Fruit fly (Drosophila melanogaster) whole organism, embryonic: Measurements from ENCODE around the gene Rab18.

Experiments
- Adf1 ChIP-seq: fragments of 200-800 bp; sonication (Bioruptor generic); IDR thresholded peaks from 2 replicates; pipeline ENCODE4 v1.3.6; 2022; ENCODE audit warnings: missing biosample characterization, missing genetic modification characterization
- Aef1 ChIP-seq: fragments of 200-800 bp; sonication (Bioruptor generic); IDR thresholded peaks from 3 replicates; pipeline ENCODE4 v1.3.6; 2022; ENCODE audit warnings: missing biosample characterization, missing genetic modification characterization
- BEAF-32 ChIP-seq: fragments of 200-800 bp; sonication (Bioruptor generic); optimal IDR thresholded peaks from 3 replicates; lab custom pipeline; 2017; ENCODE audit warnings: missing biosample characterization, missing genetic modification characterization, mild to moderate bottlenecking, moderate library complexity, missing genetic modification reagents
- CG10366 ChIP-seq: fragments of 200-800 bp; sonication (Bioruptor generic); IDR thresholded peaks from 2 replicates; pipeline ENCODE4 v1.3.6; 2022; ENCODE audit warnings: missing biosample characterization, missing genetic modification characterization
- CG11723 ChIP-seq: fragments of 200-800 bp; sonication (Bioruptor generic); optimal IDR thresholded peaks from 2 replicates; lab custom pipeline; 2017; ENCODE audit warnings: missing biosample characterization, mild to moderate bottlenecking, missing genetic modification characterization
- CG12236 ChIP-seq: fragments of 200-800 bp; sonication (Bioruptor generic); optimal IDR thresholded peaks from 2 replicates; lab custom pipeline; 2016; ENCODE audit warnings: missing biosample characterization, missing genetic modification characterization
- CG12391 ChIP-seq: fragments of 200-800 bp; sonication (Bioruptor generic); optimal IDR thresholded peaks from 3 replicates; lab custom pipeline; 2018; ENCODE audit warnings: missing biosample characterization, mild to moderate bottlenecking, missing genetic modification characterization, moderate library complexity
- CG12769 ChIP-seq: fragments of 200-800 bp; sonication (Bioruptor generic); optimal IDR thresholded peaks from 2 replicates; lab custom pipeline; 2019; ENCODE audit warnings: missing biosample characterization, mild to moderate bottlenecking, missing genetic modification characterization, moderate library complexity
- CG1832 ChIP-seq: fragments of 200-800 bp; sonication (Bioruptor generic); optimal IDR thresholded peaks from 2 replicates; lab custom pipeline; 2017; ENCODE audit warnings: missing biosample characterization, mild to moderate bottlenecking, missing genetic modification characterization, inconsistent platforms
- CG2116 ChIP-seq: fragments of 200-800 bp; sonication (Bioruptor generic); optimal IDR thresholded peaks from 3 replicates; lab custom pipeline; 2018; ENCODE audit warnings: missing biosample characterization, mild to moderate bottlenecking, missing genetic modification characterization
- CG2202 ChIP-seq: fragments of 200-800 bp; sonication (Bioruptor generic); optimal IDR thresholded peaks from 2 replicates; lab custom pipeline; 2018; ENCODE audit warnings: missing biosample characterization, mild to moderate bottlenecking, missing genetic modification characterization
- CG33213 ChIP-seq: fragments of 200-800 bp; sonication (Bioruptor generic); optimal IDR thresholded peaks from 3 replicates; lab custom pipeline; 2016; ENCODE audit warnings: missing biosample characterization, missing genetic modification characterization
- CG4617 ChIP-seq: fragments of 200-800 bp; sonication (Bioruptor generic); optimal IDR thresholded peaks from 3 replicates; lab custom pipeline; 2016; ENCODE audit warnings: missing biosample characterization, missing genetic modification characterization, borderline replicate concordance
- CG5245 ChIP-seq: fragments of 200-800 bp; sonication (Bioruptor generic); optimal IDR thresholded peaks from 3 replicates; lab custom pipeline; 2016; ENCODE audit warnings: missing biosample characterization, missing genetic modification characterization
- CG6654 ChIP-seq: fragments of 200-800 bp; sonication (Bioruptor generic); optimal IDR thresholded peaks from 2 replicates; lab custom pipeline; 2017; ENCODE audit warnings: missing biosample characterization, mild to moderate bottlenecking, missing genetic modification characterization
- CG6683 ChIP-seq: fragments of 200-800 bp; sonication (Bioruptor generic); optimal IDR thresholded peaks from 2 replicates; lab custom pipeline; 2017; ENCODE audit warnings: missing biosample characterization, mild to moderate bottlenecking, missing genetic modification characterization, missing genetic modification reagents
- CG7556 ChIP-seq: fragments of 200-800 bp; sonication (Bioruptor generic); optimal IDR thresholded peaks from 2 replicates; lab custom pipeline; 2017; ENCODE audit warnings: missing biosample characterization, mild to moderate bottlenecking, missing genetic modification characterization
- CG7786 ChIP-seq: fragments of 200-800 bp; sonication (Bioruptor generic); optimal IDR thresholded peaks from 2 replicates; lab custom pipeline; 2016; ENCODE audit warnings: missing biosample characterization, missing genetic modification characterization
- CG8290 ChIP-seq, 3 experiments: fragments of 200-800 bp; sonication (Bioruptor generic); optimal IDR thresholded peaks; 2 replicates each; lab custom pipeline; 2016 to 2019; ENCODE audit warnings: missing biosample characterization in 3 of 3, missing genetic modification characterization in 3 of 3, mild to moderate bottlenecking in 2 of 3, moderate library complexity in 1 of 3
- CG9817 ChIP-seq: fragments of 200-800 bp; sonication (Bioruptor generic); optimal IDR thresholded peaks from 2 replicates; lab custom pipeline; 2018; ENCODE audit warnings: missing biosample characterization, mild to moderate bottlenecking, missing genetic modification characterization, moderate library complexity
- Chrac-16 ChIP-seq: fragments of 200-800 bp; sonication (Bioruptor generic); optimal IDR thresholded peaks from 3 replicates; lab custom pipeline; 2016; ENCODE audit warnings: missing biosample characterization, missing genetic modification characterization
- CkIIα-i1 ChIP-seq: fragments of 200-800 bp; sonication (Bioruptor generic); IDR thresholded peaks from 2 replicates; pipeline ENCODE4 v1.3.6; 2022; ENCODE audit warnings: missing biosample characterization, missing genetic modification characterization
- D19A ChIP-seq: fragments of 200-800 bp; optimal IDR thresholded peaks from 3 replicates; lab custom pipeline; 2019; ENCODE audit warnings: missing biosample characterization, mild to moderate bottlenecking, missing genetic modification characterization, moderate library complexity
- Dbx ChIP-seq: fragments of 200-800 bp; sonication (Bioruptor generic); IDR thresholded peaks from 3 replicates; pipeline ENCODE4 v1.3.6; 2022; ENCODE audit warnings: missing biosample characterization, missing genetic modification characterization
- Dfd ChIP-seq, 2 experiments: fragments of >200 bp; optimal IDR thresholded peaks; 2 replicates each; lab custom pipeline; 2017; ENCODE audit warnings: missing biosample characterization in 2 of 2, missing genetic modification characterization in 2 of 2
- Dll ChIP-seq: fragments of 200-800 bp; sonication (Bioruptor generic); IDR thresholded peaks from 4 replicates; pipeline ENCODE4 v1.3.6; 2022; ENCODE audit warnings: missing biosample characterization, missing genetic modification characterization; ENCODE audit not compliant: partially characterized antibody
- E2f1 ChIP-seq: fragments of 200-800 bp; sonication (Bioruptor generic); IDR thresholded peaks from 2 replicates; pipeline ENCODE4 v1.3.6; 2022; ENCODE audit warnings: missing biosample characterization, missing genetic modification characterization
- Eip74EF ChIP-seq, 2 experiments: fragments of 200-800 bp in 1 of 2; fragments of >200 bp in 1 of 2; sonication (Bioruptor generic) in 1 of 2; optimal IDR thresholded peaks; 2 replicates each; lab custom pipeline; 2017 to 2019; ENCODE audit warnings: missing biosample characterization in 2 of 2, missing genetic modification characterization in 2 of 2, mild to moderate bottlenecking in 1 of 2, moderate library complexity in 1 of 2
- Gsc ChIP-seq: fragments of 200-800 bp; sonication (Bioruptor generic); IDR thresholded peaks from 2 replicates; pipeline ENCODE4 v1.3.6; 2022; ENCODE audit warnings: missing biosample characterization, missing genetic modification characterization
- H15 ChIP-seq: fragments of 200-800 bp; sonication (Bioruptor generic); IDR thresholded peaks from 3 replicates; pipeline ENCODE4 v1.3.6; 2022; ENCODE audit warnings: missing biosample characterization, missing genetic modification characterization
- Hmr ChIP-seq: fragments of 200-800 bp; sonication (Bioruptor generic); optimal IDR thresholded peaks from 3 replicates; lab custom pipeline; 2017; ENCODE audit warnings: mild to moderate bottlenecking, missing biosample characterization, missing genetic modification reagents, missing genetic modification characterization
- Kr ChIP-seq: fragments of 200-800 bp; sonication (Bioruptor generic); optimal IDR thresholded peaks from 2 replicates; lab custom pipeline; 2017; ENCODE audit warnings: missing biosample characterization, mild to moderate bottlenecking, missing genetic modification characterization
- Mad ChIP-seq: fragments of 200-800 bp; sonication (Bioruptor generic); optimal IDR thresholded peaks from 2 replicates; lab custom pipeline; 2016; ENCODE audit warnings: missing biosample characterization, missing genetic modification characterization
- Mrtf ChIP-seq: fragments of 200-800 bp; sonication (Bioruptor generic); IDR thresholded peaks from 3 replicates; pipeline ENCODE4 v1.3.6; 2022; ENCODE audit warnings: missing biosample characterization, missing genetic modification characterization
- Nf-YA ChIP-seq: fragments of 200-800 bp; sonication (Bioruptor generic); IDR thresholded peaks from 2 replicates; pipeline ENCODE4 v1.3.6; 2022; ENCODE audit warnings: missing biosample characterization, missing genetic modification characterization
- Opbp ChIP-seq: fragments of 200-800 bp; sonication (Bioruptor generic); IDR thresholded peaks from 3 replicates; pipeline ENCODE4 v1.3.6; 2022; ENCODE audit warnings: missing biosample characterization, missing genetic modification characterization; ENCODE audit not compliant: partially characterized antibody
- Pdp1 ChIP-seq, 2 experiments: fragments of 200-800 bp; sonication (Bioruptor generic); optimal IDR thresholded peaks; 3 replicates each; lab custom pipeline; 2016; ENCODE audit warnings: missing biosample characterization in 2 of 2, missing genetic modification characterization in 2 of 2, mild to moderate bottlenecking in 1 of 2, moderate library complexity in 1 of 2
- Ravus ChIP-seq: fragments of 200-800 bp; sonication (Bioruptor generic); IDR thresholded peaks from 2 replicates; pipeline ENCODE4 v1.3.6; 2022; ENCODE audit warnings: missing biosample characterization, missing genetic modification characterization
- Scr ChIP-seq: fragments of 200-800 bp; sonication (Bioruptor generic); IDR thresholded peaks from 2 replicates; pipeline ENCODE4 v1.3.6; 2022; ENCODE audit warnings: missing biosample characterization, missing genetic modification characterization; ENCODE audit not compliant: partially characterized antibody
- Tbp ChIP-seq: fragments of >200 bp; optimal IDR thresholded peaks from 2 replicates; lab custom pipeline; 2018; ENCODE audit warnings: missing biosample characterization, missing genetic modification characterization
- amos ChIP-seq: fragments of 200-800 bp; sonication (Bioruptor generic); IDR thresholded peaks from 2 replicates; pipeline ENCODE4 v1.3.6; 2022; ENCODE audit warnings: missing biosample characterization, missing genetic modification characterization; ENCODE audit not compliant: partially characterized antibody
- chinmo ChIP-seq: fragments of 200-800 bp; sonication (Bioruptor generic); IDR thresholded peaks from 4 replicates; pipeline ENCODE4 v1.3.6; 2022; ENCODE audit warnings: missing biosample characterization, missing genetic modification characterization; ENCODE audit not compliant: partially characterized antibody
- gfzf ChIP-seq: fragments of 200-800 bp; sonication (Bioruptor generic); optimal IDR thresholded peaks from 2 replicates; lab custom pipeline; 2016; ENCODE audit warnings: missing biosample characterization, mild to moderate bottlenecking, missing genetic modification characterization, moderate library complexity
- knrl ChIP-seq: fragments of 200-800 bp; sonication (Bioruptor generic); IDR thresholded peaks from 3 replicates; pipeline ENCODE4 v1.3.6; 2022; ENCODE audit warnings: missing biosample characterization, missing genetic modification characterization; ENCODE audit not compliant: partially characterized antibody
- peb ChIP-seq: fragments of 200-800 bp; sonication (Bioruptor generic); IDR thresholded peaks from 2 replicates; pipeline ENCODE4 v1.3.6; 2022; ENCODE audit warnings: missing biosample characterization, missing genetic modification characterization
- sens-2 ChIP-seq: fragments of 200-800 bp; sonication (Bioruptor generic); IDR thresholded peaks from 2 replicates; pipeline ENCODE4 v1.3.6; 2022; ENCODE audit warnings: missing biosample characterization, missing genetic modification characterization
- trem ChIP-seq: fragments of 200-800 bp; optimal IDR thresholded peaks from 3 replicates; lab custom pipeline; 2019; ENCODE audit warnings: missing biosample characterization, mild to moderate bottlenecking, missing genetic modification characterization, moderate library complexity
- vvl ChIP-seq: fragments of 200-800 bp; sonication (Bioruptor generic); IDR thresholded peaks from 2 replicates; pipeline ENCODE4 v1.3.6; 2022; ENCODE audit warnings: missing biosample characterization, missing genetic modification characterization

Gene Rab18

dm6 chrX:5696436-5697022, 24.9 kb upstream of the Rab18 start (continued):
- peak; percentile 79 for TF ChIP-seq CG2116
- TF ChIP-seq CG8290 (GFP tag; optimal IDR thresholded peaks at IDR 0.05; lab: Kevin White, UChicago) = peak; percentile 98
- TF ChIP-seq CG8290 (tag; optimal IDR thresholded peaks at IDR 0.05; lab: Kevin White, UChicago) = peak; percentile 93 to 94
- peak; percentile 96 for TF ChIP-seq Aef1 (GFP tag; lab: Robert Waterston, UW)
- peak; percentile 89 for TF ChIP-seq CkIIα-i1
- TF ChIP-seq Mrtf (GFP tag; lab: Robert Waterston, UW) = peak; percentile 97
- peak; percentile 77 for TF ChIP-seq Ravus
- TF ChIP-seq knrl = no peak
- TF ChIP-seq vvl = peak; percentile 98
- TF ChIP-seq CG12236 = peak; percentile 97
- TF ChIP-seq gfzf (GFP tag; lab: Kevin White, UChicago) = peak; percentile 37
- peak; percentile 82 for TF ChIP-seq trem (tag; lab: Kevin White, UChicago)
- peak; percentile 93 for TF ChIP-seq CG9817 (tag; lab: Kevin White, UChicago)
- peak; percentile 92 for TF ChIP-seq peb (GFP tag; lab: Robert Waterston, UW)
- TF ChIP-seq CG5245 = peak; percentile 97
- TF ChIP-seq H15 (GFP tag; lab: Robert Waterston, UW) = peak; percentile 97
- TF ChIP-seq CG10366 = peak; percentile 94
- peak; percentile 95 for TF ChIP-seq sens-2 (GFP tag; lab: Robert Waterston, UW)
- TF ChIP-seq CG33213 (GFP tag; lab: Kevin White, UChicago) = peak; percentile 98
- peak; percentile 96 for TF ChIP-seq CG7556 (GFP tag; lab: Kevin White, UChicago)
- peak; percentile 97 for TF ChIP-seq Chrac-16 (GFP tag; lab: Kevin White, UChicago)
- peak; percentile 88 for TF ChIP-seq CG2202 (tag; lab: Kevin White, UChicago)
- TF ChIP-seq CG12769 (tag; lab: Kevin White, UChicago) = peak; percentile 91
- TF ChIP-seq CG7786 (GFP tag; lab: Kevin White, UChicago) = peak; percentile 97
- peak; percentile 98 for TF ChIP-seq CG4617 (GFP tag; lab: Kevin White, UChicago)
- peak; percentile 88 for TF ChIP-seq Kr (GFP tag; lab: Kevin White, UChicago)
- TF ChIP-seq CG12391 = peak; percentile 92
- peak; percentile 94 for TF ChIP-seq Gsc (GFP tag; lab: Robert Waterston, UW)
- peak; percentile 88 for TF ChIP-seq Adf1 (GFP tag; lab: Robert Waterston, UW)
- TF ChIP-seq CG11723 (GFP tag; lab: Kevin White, UChicago) = peak; percentile 94
- no peak for TF ChIP-seq Tbp (GFP tag; lab: Kevin White, UChicago)
- TF ChIP-seq chinmo (GFP tag; lab: Robert Waterston, UW) = peak; percentile 74; the same call in 1 of the 4 replicates
- TF ChIP-seq Scr (GFP tag; lab: Robert Waterston, UW) = no peak
- peak in 1 of 2 experiments; percentile 89 for TF ChIP-seq Eip74EF (GFP tag; optimal IDR thresholded peaks at IDR 0.05; lab: Kevin White, UChicago)
- TF ChIP-seq CG6683 (GFP tag; lab: Kevin White, UChicago) = peak; percentile 87
- peak; percentile 90 for TF ChIP-seq Nf-YA
- TF ChIP-seq amos (GFP tag; lab: Robert Waterston, UW) = no peak
- TF ChIP-seq D19A (tag; lab: Kevin White, UChicago) = peak; percentile 69
- TF ChIP-seq Hmr (GFP tag; lab: Kevin White, UChicago) = peak; percentile 93
- no peak for TF ChIP-seq Dfd (GFP tag; optimal IDR thresholded peaks at IDR 0.05; lab: Kevin White, UChicago)
- TF ChIP-seq Opbp (GFP tag; lab: Robert Waterston, UW) = no peak
- no peak for TF ChIP-seq BEAF-32 (GFP tag; lab: Kevin White, UChicago)
- peak; percentile 45 for TF ChIP-seq CG1832 (GFP tag; lab: Kevin White, UChicago)
- peak; percentile 90 for TF ChIP-seq Dbx
- peak; percentile 96 for TF ChIP-seq Mad
- peak; percentile 69 for TF ChIP-seq CG6654 (GFP tag; lab: Kevin White, UChicago)
- TF ChIP-seq E2f1 (GFP tag; lab: Robert Waterston, UW) = peak; percentile 94
- no peak for TF ChIP-seq Dll (GFP tag; lab: Robert Waterston, UW)
- peak; percentile 97 to 98 for TF ChIP-seq Pdp1 (GFP tag; optimal IDR thresholded peaks at IDR 0.05; lab: Kevin White, UChicago)
